Fruit fly (Drosophila melanogaster) whole organism, embryonic: Measurements from ENCODE around the gene CG15916.

ENCODE experiments used
- CG10274 ChIP-seq: fragments of 200-800 bp; sonication (Bioruptor generic); optimal IDR thresholded peaks from 3 replicates; lab custom pipeline; 2017; ENCODE audit warnings: missing biosample characterization, mild to moderate bottlenecking, missing genetic modification characterization
- CG10321 ChIP-seq: fragments of 200-800 bp; sonication (Bioruptor generic); IDR thresholded peaks from 2 replicates; pipeline ENCODE4 v1.3.6; 2022; ENCODE audit warnings: missing biosample characterization, missing genetic modification characterization
- CG10366 ChIP-seq: fragments of 200-800 bp; sonication (Bioruptor generic); IDR thresholded peaks from 2 replicates; pipeline ENCODE4 v1.3.6; 2022; ENCODE audit warnings: missing biosample characterization, missing genetic modification characterization
- CG11560 ChIP-seq: fragments of 200-800 bp; sonication (Bioruptor generic); IDR thresholded peaks from 3 replicates; pipeline ENCODE4 v1.3.6; 2022; ENCODE audit warnings: missing biosample characterization, missing genetic modification characterization
- CG12299 ChIP-seq: fragments of 200-800 bp; sonication (Bioruptor generic); optimal IDR thresholded peaks from 2 replicates; lab custom pipeline; 2018; ENCODE audit warnings: missing biosample characterization, mild to moderate bottlenecking, missing genetic modification characterization
- CG1233 ChIP-seq: fragments of 200-800 bp; sonication (Bioruptor generic); optimal IDR thresholded peaks from 4 replicates; lab custom pipeline; 2018; ENCODE audit warnings: missing biosample characterization, mild to moderate bottlenecking, missing genetic modification characterization
- CG14710 ChIP-seq: fragments of 200-800 bp; sonication (Bioruptor generic); optimal IDR thresholded peaks from 3 replicates; lab custom pipeline; 2019; ENCODE audit warnings: missing biosample characterization, mild to moderate bottlenecking, missing genetic modification characterization, moderate library complexity
- CG15011 ChIP-seq: fragments of 200-800 bp; sonication (Bioruptor generic); optimal IDR thresholded peaks from 3 replicates; lab custom pipeline; 2018; ENCODE audit warnings: missing biosample characterization, mild to moderate bottlenecking, missing genetic modification characterization
- CG15073 ChIP-seq: fragments of 200-800 bp; sonication (Bioruptor generic); optimal IDR thresholded peaks from 2 replicates; lab custom pipeline; 2016; ENCODE audit warnings: missing biosample characterization, missing genetic modification characterization
- CG15601 ChIP-seq: fragments of 200-800 bp; sonication (Bioruptor generic); optimal IDR thresholded peaks from 3 replicates; lab custom pipeline; 2019; ENCODE audit warnings: missing biosample characterization, mild to moderate bottlenecking, missing genetic modification characterization, moderate library complexity
- CG1603 ChIP-seq: fragments of 200-800 bp; sonication (Bioruptor generic); optimal IDR thresholded peaks from 2 replicates; lab custom pipeline; 2019; ENCODE audit warnings: missing biosample characterization, mild to moderate bottlenecking, missing genetic modification characterization, moderate library complexity
- CG17612 ChIP-seq: fragments of 200-800 bp; sonication (Bioruptor generic); IDR thresholded peaks from 2 replicates; pipeline ENCODE4 v1.3.6; 2022; ENCODE audit warnings: missing biosample characterization, missing genetic modification characterization
- CG2116 ChIP-seq: fragments of 200-800 bp; sonication (Bioruptor generic); optimal IDR thresholded peaks from 3 replicates; lab custom pipeline; 2018; ENCODE audit warnings: missing biosample characterization, mild to moderate bottlenecking, missing genetic modification characterization
- CG30020 ChIP-seq: fragments of 200-800 bp; optimal IDR thresholded peaks from 2 replicates; lab custom pipeline; 2019; ENCODE audit warnings: missing biosample characterization, mild to moderate bottlenecking, missing genetic modification characterization, moderate library complexity
- CG31388 ChIP-seq: fragments of 200-800 bp; sonication (Bioruptor generic); optimal IDR thresholded peaks from 2 replicates; lab custom pipeline; 2016; ENCODE audit warnings: missing biosample characterization, missing genetic modification characterization
- CG34422 ChIP-seq: fragments of 200-800 bp; sonication (Bioruptor generic); IDR thresholded peaks from 3 replicates; pipeline ENCODE4 v1.3.6; 2022; ENCODE audit warnings: missing biosample characterization, missing genetic modification characterization
- CG4707 ChIP-seq: fragments of 200-800 bp; sonication (Bioruptor generic); optimal IDR thresholded peaks from 2 replicates; lab custom pipeline; 2018; ENCODE audit warnings: missing biosample characterization, mild to moderate bottlenecking, missing genetic modification characterization, moderate library complexity
- CG6765 ChIP-seq: fragments of 200-800 bp; sonication (Bioruptor generic); optimal IDR thresholded peaks from 3 replicates; lab custom pipeline; 2017; ENCODE audit warnings: missing biosample characterization, mild to moderate bottlenecking, missing genetic modification characterization
- CG7357 ChIP-seq: fragments of 200-800 bp; sonication (Bioruptor generic); IDR thresholded peaks from 3 replicates; pipeline ENCODE4 v1.3.6; 2022; ENCODE audit warnings: missing biosample characterization, missing genetic modification characterization
- CG7372 ChIP-seq: fragments of 200-800 bp; sonication (Bioruptor generic); IDR thresholded peaks from 2 replicates; pipeline ENCODE4 v1.3.6; 2022; ENCODE audit warnings: missing biosample characterization, missing genetic modification characterization
- CG7928 ChIP-seq: fragments of 200-800 bp; sonication (Bioruptor generic); optimal IDR thresholded peaks from 2 replicates; lab custom pipeline; 2017; ENCODE audit warnings: missing biosample characterization, mild to moderate bottlenecking, missing genetic modification characterization
- CG8478 ChIP-seq: fragments of >200 bp; optimal IDR thresholded peaks from 2 replicates; lab custom pipeline; 2018
- CG9215 ChIP-seq: fragments of 200-800 bp; sonication (Bioruptor generic); IDR thresholded peaks from 2 replicates; pipeline ENCODE4 v1.3.6; 2022; ENCODE audit warnings: missing biosample characterization, missing genetic modification characterization
- CoRest ChIP-seq: fragments of 200-800 bp; sonication (Bioruptor generic); optimal IDR thresholded peaks from 3 replicates; lab custom pipeline; 2018; ENCODE audit warnings: missing biosample characterization, mild to moderate bottlenecking, missing genetic modification characterization, moderate library complexity
- Doc2 ChIP-seq: fragments of 200-800 bp; sonication (Bioruptor generic); IDR thresholded peaks from 2 replicates; pipeline ENCODE4 v1.3.6; 2022; ENCODE audit warnings: missing biosample characterization, missing genetic modification characterization
- Dp ChIP-seq: fragments of 200-800 bp; sonication (Bioruptor generic); optimal IDR thresholded peaks from 2 replicates; lab custom pipeline; 2018; ENCODE audit warnings: missing biosample characterization, mild to moderate bottlenecking, missing genetic modification characterization, moderate library complexity
- Dref ChIP-seq: fragments of 200-800 bp; sonication (Bioruptor generic); IDR thresholded peaks from 2 replicates; pipeline ENCODE4 v1.3.6; 2022; ENCODE audit warnings: missing biosample characterization, missing genetic modification characterization
- E2f1 ChIP-seq: fragments of 200-800 bp; sonication (Bioruptor generic); IDR thresholded peaks from 2 replicates; pipeline ENCODE4 v1.3.6; 2022; ENCODE audit warnings: missing biosample characterization, missing genetic modification characterization
- E2f2 ChIP-seq: fragments of 200-800 bp; sonication (Bioruptor generic); IDR thresholded peaks from 2 replicates; pipeline ENCODE4 v1.3.6; 2022; ENCODE audit warnings: missing biosample characterization, missing genetic modification characterization
- Ets97D ChIP-seq: fragments of 200-800 bp; sonication (Bioruptor generic); optimal IDR thresholded peaks from 3 replicates; lab custom pipeline; 2016; ENCODE audit warnings: missing biosample characterization, missing genetic modification characterization
- Mrtf ChIP-seq: fragments of 200-800 bp; sonication (Bioruptor generic); IDR thresholded peaks from 3 replicates; pipeline ENCODE4 v1.3.6; 2022; ENCODE audit warnings: missing biosample characterization, missing genetic modification characterization
- NK7.1 ChIP-seq: fragments of 200-800 bp; sonication (Bioruptor generic); optimal IDR thresholded peaks from 3 replicates; lab custom pipeline; 2016; ENCODE audit warnings: missing biosample characterization, missing genetic modification characterization
- Rfx ChIP-seq: fragments of 200-800 bp; sonication (Bioruptor generic); IDR thresholded peaks from 2 replicates; pipeline ENCODE4 v1.3.6; 2022; ENCODE audit warnings: missing biosample characterization, missing genetic modification characterization
- Sry-δ ChIP-seq: fragments of 200-800 bp; sonication (Bioruptor generic); optimal IDR thresholded peaks from 2 replicates; lab custom pipeline; 2016; ENCODE audit warnings: missing biosample characterization, missing genetic modification characterization
- al ChIP-seq: fragments of 200-800 bp; sonication (Bioruptor generic); IDR thresholded peaks from 2 replicates; pipeline ENCODE4 v1.3.6; 2022; ENCODE audit warnings: missing biosample characterization, missing genetic modification characterization
- croc ChIP-seq: fragments of 200-800 bp; sonication (Bioruptor generic); conservative IDR thresholded peaks from 3 replicates; pipeline ENCODE4 v1.3.6; 2022; ENCODE audit warnings: missing biosample characterization, missing genetic modification characterization
- crp ChIP-seq, 2 experiments: fragments of 200-800 bp; sonication (Bioruptor generic); optimal IDR thresholded peaks; 2 replicates in 1 of 2; 3 replicates in 1 of 2; lab custom pipeline; 2017; ENCODE audit warnings: missing biosample characterization in 2 of 2, missing genetic modification characterization in 2 of 2, mild to moderate bottlenecking in 1 of 2, moderate library complexity in 1 of 2
- dmrt99B ChIP-seq: fragments of 200-800 bp; sonication (Bioruptor generic); optimal IDR thresholded peaks from 2 replicates; lab custom pipeline; 2018; ENCODE audit warnings: missing biosample characterization, mild to moderate bottlenecking, missing genetic modification characterization, moderate library complexity
- gem ChIP-seq: fragments of 200-800 bp; sonication (Bioruptor generic); optimal IDR thresholded peaks from 2 replicates; lab custom pipeline; 2019; ENCODE audit warnings: missing biosample characterization, mild to moderate bottlenecking, missing genetic modification characterization, moderate library complexity
- gsb-n ChIP-seq: fragments of 200-800 bp; sonication (Bioruptor generic); optimal IDR thresholded peaks from 3 replicates; lab custom pipeline; 2018; ENCODE audit warnings: missing biosample characterization, mild to moderate bottlenecking, missing genetic modification characterization
- h ChIP-seq: fragments of >200 bp; optimal IDR thresholded peaks from 2 replicates; lab custom pipeline; 2017
- hbn ChIP-seq: fragments of 200-800 bp; sonication (Bioruptor generic); IDR thresholded peaks from 2 replicates; pipeline ENCODE4 v1.3.6; 2022; ENCODE audit warnings: missing biosample characterization, missing genetic modification characterization; ENCODE audit not compliant: partially characterized antibody
- odd ChIP-seq: fragments of 200-800 bp; sonication (Bioruptor generic); optimal IDR thresholded peaks from 2 replicates; lab custom pipeline; 2017; ENCODE audit warnings: missing biosample characterization, mild to moderate bottlenecking, missing genetic modification characterization
- pho ChIP-seq: fragments of 200-800 bp; sonication (Bioruptor generic); optimal IDR thresholded peaks from 2 replicates; lab custom pipeline; 2016; ENCODE audit warnings: missing biosample characterization, missing genetic modification characterization
- ranshi ChIP-seq: fragments of 200-800 bp; sonication (Bioruptor generic); IDR thresholded peaks from 2 replicates; pipeline ENCODE4 v1.3.6; 2022; ENCODE audit warnings: missing biosample characterization, missing genetic modification characterization
- ro ChIP-seq: fragments of 200-800 bp; sonication (Bioruptor generic); IDR thresholded peaks from 2 replicates; pipeline ENCODE4 v1.3.6; 2022; ENCODE audit warnings: missing biosample characterization, missing genetic modification characterization
- sd ChIP-seq: fragments of 200-800 bp; sonication (Bioruptor generic); optimal IDR thresholded peaks from 3 replicates; lab custom pipeline; 2018; ENCODE audit warnings: missing biosample characterization, mild to moderate bottlenecking, missing genetic modification characterization, moderate library complexity
- slp2 ChIP-seq: fragments of 200-800 bp; sonication (Bioruptor generic); optimal IDR thresholded peaks from 2 replicates; lab custom pipeline; 2016; ENCODE audit warnings: missing biosample characterization, missing genetic modification characterization
- stwl ChIP-seq: fragments of 200-800 bp; sonication (Bioruptor generic); optimal IDR thresholded peaks from 3 replicates; lab custom pipeline; 2018; ENCODE audit warnings: missing biosample characterization, mild to moderate bottlenecking, missing genetic modification characterization, moderate library complexity
- trem ChIP-seq: fragments of 200-800 bp; optimal IDR thresholded peaks from 3 replicates; lab custom pipeline; 2019; ENCODE audit warnings: missing biosample characterization, mild to moderate bottlenecking, missing genetic modification characterization, moderate library complexity

Gene CG15916

DNA sequence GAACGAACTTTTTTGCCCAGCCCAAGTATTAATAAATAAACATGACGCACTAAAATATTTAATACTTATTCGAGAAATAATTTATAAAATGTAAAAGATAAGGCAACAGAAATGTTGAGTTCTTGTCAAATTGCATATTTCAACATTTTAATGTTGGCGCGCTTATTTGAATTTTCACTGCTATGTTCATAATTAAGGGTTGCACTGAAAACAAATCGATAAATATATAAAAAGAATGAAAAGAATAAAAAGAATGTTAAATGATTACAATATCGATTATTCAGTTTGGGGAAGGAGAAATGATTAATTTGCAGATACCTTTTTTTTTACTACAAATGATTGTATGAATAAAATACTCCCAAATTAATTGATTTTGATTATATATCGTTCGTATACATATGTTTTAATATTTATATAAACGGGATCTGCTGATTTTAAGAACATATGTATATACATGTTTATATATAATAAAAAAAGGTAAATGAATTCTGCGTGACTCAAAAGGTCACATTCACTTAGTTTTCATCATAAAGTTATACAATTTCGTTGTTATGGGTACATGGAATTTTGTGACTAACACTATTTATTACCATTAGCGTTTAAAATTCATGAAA lies 23.5 kb upstream of the CG15916 start (continued):
- TF ChIP-seq Dref: peak; percentile 57
- peak in 1 of 2 experiments; percentile 75 for TF ChIP-seq crp (GFP tag; optimal IDR thresholded peaks at IDR 0.05; lab: Kevin White, UChicago)
- no peak for TF ChIP-seq CG7357 (GFP tag; lab: Robert Waterston, UW)
- peak; percentile 97 for TF ChIP-seq CG2116 (GFP tag; lab: Kevin White, UChicago)
- TF ChIP-seq NK7.1 (GFP tag; lab: Kevin White, UChicago): no peak
- peak; percentile 14 for TF ChIP-seq CG14710 (tag; lab: Kevin White, UChicago)
- peak; percentile 62 for TF ChIP-seq CG30020 (tag; lab: Kevin White, UChicago)
- TF ChIP-seq E2f2: peak; percentile 82
- no peak for TF ChIP-seq ro (GFP tag; lab: Robert Waterston, UW)
- no peak for TF ChIP-seq dmrt99B (tag; lab: Kevin White, UChicago)
- TF ChIP-seq CG1603 (tag; lab: Kevin White, UChicago): peak; percentile 9
- TF ChIP-seq ranshi (GFP tag; lab: Robert Waterston, UW): no peak
- no peak for TF ChIP-seq CG10321 (GFP tag; lab: Robert Waterston, UW)
- peak; percentile 74 for TF ChIP-seq Dp (GFP tag; lab: Kevin White, UChicago)
- peak; percentile 35 for TF ChIP-seq Ets97D
- TF ChIP-seq trem (tag; lab: Kevin White, UChicago): peak; percentile 4
- peak; percentile 32 for TF ChIP-seq Sry-δ (GFP tag; lab: Kevin White, UChicago)
- 0 out of 2 replicates have a peak, but pooled peaks have one; percentile 11 for TF ChIP-seq hbn (GFP tag; lab: Robert Waterston, UW)

DNA sequence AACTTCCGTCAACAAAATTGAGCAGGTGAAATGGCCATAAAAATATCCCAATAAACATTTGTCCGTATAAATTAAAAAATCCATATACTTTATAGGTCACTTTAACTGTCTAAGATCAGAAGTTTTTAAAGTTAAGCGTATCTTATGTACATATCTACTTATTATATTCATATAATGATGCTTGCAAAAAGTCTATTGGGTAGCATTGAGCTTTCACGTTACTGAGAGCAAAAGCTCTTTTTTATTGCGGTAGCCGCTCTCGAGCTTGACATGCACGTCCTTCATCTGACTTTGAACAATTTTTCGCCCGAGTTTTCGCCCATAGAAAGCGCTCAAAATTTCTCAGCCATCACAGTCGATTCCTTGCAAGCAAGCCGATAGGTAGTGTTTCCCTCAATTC lies 22.5 kb upstream of the CG15916 start, which contains the start of gene Gapdh2:
Gene Gapdh2, plus strand, starts transcription at position 283 of the 400 bp plus-strand sequence.
- TF ChIP-seq CG10274 (peak; percentile 95), CG15011 (GFP tag; lab: Kevin White, UChicago) (peak; percentile 99), odd (peak; percentile 100), CG6765 (peak; percentile 100), CG7372 (GFP tag; lab: Robert Waterston, UW) (peak; percentile 99), Rfx (GFP tag; lab: Robert Waterston, UW) (peak; percentile 99), h (lab: Kevin White, UChicago) (no peak), CG12299 (peak; percentile 100), Sry-δ (GFP tag; lab: Kevin White, UChicago) (peak; percentile 65), CG8478 (no peak), CG15601 (tag; lab: Kevin White, UChicago) (peak; percentile 99), gsb-n (tag; lab: Kevin White, UChicago) (peak; percentile 99), Doc2 (GFP tag; lab: Robert Waterston, UW) (no peak; the same call in 1 of the 2 replicates), CG9215 (peak; percentile 96), CG15073 (peak; percentile 84), sd (peak; percentile 99), CG4707 (GFP tag; lab: Kevin White, UChicago) (peak; percentile 97), CG1233 (peak; percentile 99), CoRest (tag; lab: Kevin White, UChicago) (peak; percentile 100), CG17612 (GFP tag; lab: Robert Waterston, UW) (peak; percentile 98), al (GFP tag; lab: Robert Waterston, UW) (peak; percentile 98), E2f1 (GFP tag; lab: Robert Waterston, UW) (peak; percentile 99), gem (tag; lab: Kevin White, UChicago) (peak; percentile 99), CG31388 (peak; percentile 96), Mrtf (peak; percentile 98), CG11560 (no peak; the same call in 1 of the 3 replicates), pho (peak; percentile 98), slp2 (GFP tag; lab: Kevin White, UChicago) (peak; percentile 95), stwl (tag; lab: Kevin White, UChicago) (no peak), CG34422 (peak; percentile 99), CG7928 (GFP tag; lab: Kevin White, UChicago) (peak; percentile 85), croc (GFP tag; lab: Robert Waterston, UW) (peak; percentile 96), CG10366 (GFP tag; lab: Robert Waterston, UW) (peak; percentile 99), CG30020 (tag; lab: Kevin White, UChicago) (peak; percentile 90)
